Fruit fly (Drosophila melanogaster) whole organism, embryonic: Measurements from ENCODE around the gene Osi12.

ENCODE experiments used
- Adf1 ChIP-seq: fragments of 200-800 bp; sonication (Bioruptor generic); IDR thresholded peaks from 2 replicates; pipeline ENCODE4 v1.3.6; 2022; ENCODE audit warnings: missing biosample characterization, missing genetic modification characterization
- B-H1 ChIP-seq: fragments of 200-800 bp; sonication (Bioruptor generic); IDR thresholded peaks from 3 replicates; pipeline ENCODE4 v1.3.6; 2022; ENCODE audit warnings: missing biosample characterization, missing genetic modification characterization
- Bdp1 ChIP-seq: fragments of 200-800 bp; sonication (Bioruptor generic); optimal IDR thresholded peaks from 3 replicates; lab custom pipeline; 2016; ENCODE audit warnings: missing biosample characterization, missing genetic modification characterization
- BtbVII ChIP-seq: fragments of 200-800 bp; sonication (Bioruptor generic); optimal IDR thresholded peaks from 3 replicates; lab custom pipeline; 2017; ENCODE audit warnings: missing biosample characterization, mild to moderate bottlenecking, missing genetic modification characterization
- CG1024 ChIP-seq: fragments of 200-800 bp; sonication (Bioruptor generic); IDR thresholded peaks from 2 replicates; pipeline ENCODE4 v1.3.6; 2022; ENCODE audit warnings: missing biosample characterization, missing genetic modification characterization
- CG10274 ChIP-seq: fragments of 200-800 bp; sonication (Bioruptor generic); optimal IDR thresholded peaks from 3 replicates; lab custom pipeline; 2017; ENCODE audit warnings: missing biosample characterization, mild to moderate bottlenecking, missing genetic modification characterization
- CG10959 ChIP-seq: fragments of 200-800 bp; sonication (Bioruptor generic); IDR thresholded peaks from 2 replicates; pipeline ENCODE4 v1.3.6; 2022; ENCODE audit warnings: missing biosample characterization, missing genetic modification characterization
- CG12299 ChIP-seq: fragments of 200-800 bp; sonication (Bioruptor generic); optimal IDR thresholded peaks from 2 replicates; lab custom pipeline; 2018; ENCODE audit warnings: missing biosample characterization, mild to moderate bottlenecking, missing genetic modification characterization
- CG15479 ChIP-seq: fragments of 200-800 bp; sonication (Bioruptor generic); optimal IDR thresholded peaks from 3 replicates; lab custom pipeline; 2019; ENCODE audit warnings: missing biosample characterization, mild to moderate bottlenecking, missing genetic modification characterization, moderate library complexity
- CG15696 ChIP-seq: fragments of 200-800 bp; sonication (Bioruptor generic); optimal IDR thresholded peaks from 2 replicates; lab custom pipeline; 2019; ENCODE audit warnings: missing biosample characterization, mild to moderate bottlenecking, missing genetic modification characterization, moderate library complexity
- CG18011 ChIP-seq: fragments of 200-800 bp; sonication (Bioruptor generic); optimal IDR thresholded peaks from 2 replicates; lab custom pipeline; 2017; ENCODE audit warnings: missing biosample characterization, missing genetic modification characterization, mild to moderate bottlenecking, moderate library complexity, missing genotype
- CG2199 ChIP-seq: fragments of 200-800 bp; sonication (Bioruptor generic); IDR thresholded peaks from 3 replicates; pipeline ENCODE4 v1.3.6; 2022; ENCODE audit warnings: missing biosample characterization, missing genetic modification characterization
- CG2889 ChIP-seq: fragments of 200-800 bp; sonication (Bioruptor generic); IDR thresholded peaks from 3 replicates; pipeline ENCODE4 v1.3.6; 2022; ENCODE audit warnings: missing biosample characterization, missing genetic modification characterization
- CG3726 ChIP-seq: fragments of 200-800 bp; sonication (Bioruptor generic); IDR thresholded peaks from 3 replicates; pipeline ENCODE4, ENCODE4 v1.3.6; 2022; ENCODE audit warnings: missing biosample characterization, missing genetic modification characterization
- CG4328 ChIP-seq: fragments of 200-800 bp; sonication (Bioruptor generic); optimal IDR thresholded peaks from 3 replicates; lab custom pipeline; 2017; ENCODE audit warnings: missing biosample characterization, missing genetic modification reagents, missing genetic modification characterization
- CG4360 ChIP-seq: fragments of 200-800 bp; sonication (Bioruptor generic); IDR thresholded peaks from 2 replicates; pipeline ENCODE4 v1.3.6; 2022; ENCODE audit warnings: missing biosample characterization, missing genetic modification characterization
- CG8359 ChIP-seq: fragments of 200-800 bp; sonication (Bioruptor generic); optimal IDR thresholded peaks from 2 replicates; lab custom pipeline; 2017; ENCODE audit warnings: missing biosample characterization, mild to moderate bottlenecking, missing genetic modification characterization, borderline replicate concordance
- CG9437 ChIP-seq: fragments of 200-800 bp; sonication (Bioruptor generic); optimal IDR thresholded peaks from 2 replicates; lab custom pipeline; 2018; ENCODE audit warnings: missing biosample characterization, mild to moderate bottlenecking, missing genetic modification characterization
- CG9727 ChIP-seq: fragments of 200-800 bp; sonication (Bioruptor generic); optimal IDR thresholded peaks from 3 replicates; lab custom pipeline; 2017; ENCODE audit warnings: missing biosample characterization, mild to moderate bottlenecking, missing genetic modification characterization
- CTCF ChIP-seq: fragments of 200-800 bp; sonication (Bioruptor generic); optimal IDR thresholded peaks from 2 replicates; lab custom pipeline; 2017; ENCODE audit warnings: missing biosample characterization, mild to moderate bottlenecking, missing genetic modification characterization, moderate library complexity
- Dref ChIP-seq: fragments of 200-800 bp; sonication (Bioruptor generic); IDR thresholded peaks from 2 replicates; pipeline ENCODE4 v1.3.6; 2022; ENCODE audit warnings: missing biosample characterization, missing genetic modification characterization
- Fer1 ChIP-seq: fragments of 200-800 bp; sonication (Bioruptor generic); optimal IDR thresholded peaks from 2 replicates; lab custom pipeline; 2017; ENCODE audit warnings: missing biosample characterization, mild to moderate bottlenecking, missing genetic modification characterization
- Gsc ChIP-seq: fragments of 200-800 bp; sonication (Bioruptor generic); IDR thresholded peaks from 2 replicates; pipeline ENCODE4 v1.3.6; 2022; ENCODE audit warnings: missing biosample characterization, missing genetic modification characterization
- HmgZ ChIP-seq: fragments of 200-800 bp; sonication (Bioruptor generic); optimal IDR thresholded peaks from 2 replicates; lab custom pipeline; 2018; ENCODE audit warnings: missing biosample characterization, mild to moderate bottlenecking, missing genetic modification characterization
- Hmr ChIP-seq: fragments of 200-800 bp; sonication (Bioruptor generic); optimal IDR thresholded peaks from 3 replicates; lab custom pipeline; 2017; ENCODE audit warnings: mild to moderate bottlenecking, missing biosample characterization, missing genetic modification reagents, missing genetic modification characterization
- MTF-1 ChIP-seq: fragments of 200-800 bp; sonication (Bioruptor generic); optimal IDR thresholded peaks from 2 replicates; lab custom pipeline; 2018; ENCODE audit warnings: missing biosample characterization, mild to moderate bottlenecking, missing genetic modification characterization, borderline replicate concordance
- Max ChIP-seq: fragments of 200-800 bp; sonication (Bioruptor generic); optimal IDR thresholded peaks from 2 replicates; lab custom pipeline; 2016; ENCODE audit warnings: missing biosample characterization, mild to moderate bottlenecking, missing genetic modification characterization
- Myb ChIP-seq: fragments of 200-800 bp; sonication (Bioruptor generic); optimal IDR thresholded peaks from 2 replicates; lab custom pipeline; 2016; ENCODE audit warnings: missing biosample characterization, missing genetic modification characterization
- Sox100B ChIP-seq: fragments of 200-800 bp; sonication (Bioruptor generic); optimal IDR thresholded peaks from 3 replicates; lab custom pipeline; 2018; ENCODE audit warnings: missing biosample characterization, mild to moderate bottlenecking, missing genetic modification characterization
- Spps ChIP-seq: fragments of 200-800 bp; sonication (Bioruptor generic); optimal IDR thresholded peaks from 2 replicates; lab custom pipeline; 2018; ENCODE audit warnings: missing biosample characterization, mild to moderate bottlenecking, missing genetic modification characterization
- TFAM ChIP-seq: fragments of 200-800 bp; sonication (Bioruptor generic); optimal IDR thresholded peaks from 2 replicates; lab custom pipeline; 2017; ENCODE audit warnings: missing biosample characterization, missing genetic modification characterization, inconsistent platforms
- br ChIP-seq: fragments of >200 bp; optimal IDR thresholded peaks from 2 replicates; lab custom pipeline; 2017
- chinmo ChIP-seq: fragments of 200-800 bp; sonication (Bioruptor generic); IDR thresholded peaks from 4 replicates; pipeline ENCODE4 v1.3.6; 2022; ENCODE audit warnings: missing biosample characterization, missing genetic modification characterization; ENCODE audit not compliant: partially characterized antibody
- crc ChIP-seq: fragments of 200-800 bp; sonication (Bioruptor generic); optimal IDR thresholded peaks from 2 replicates; lab custom pipeline; 2016; ENCODE audit warnings: missing biosample characterization, missing genetic modification characterization
- croc ChIP-seq: fragments of 200-800 bp; sonication (Bioruptor generic); conservative IDR thresholded peaks from 3 replicates; pipeline ENCODE4 v1.3.6; 2022; ENCODE audit warnings: missing biosample characterization, missing genetic modification characterization
- crol ChIP-seq: fragments of 200-800 bp; sonication (Bioruptor generic); IDR thresholded peaks from 2 replicates; pipeline ENCODE4 v1.3.6; 2022; ENCODE audit warnings: missing biosample characterization, missing genetic modification characterization
- ham ChIP-seq: fragments of 200-800 bp; sonication (Bioruptor generic); IDR thresholded peaks from 2 replicates; pipeline ENCODE4 v1.3.6; 2022; ENCODE audit warnings: missing biosample characterization, missing genetic modification characterization
- nom ChIP-seq: fragments of 200-800 bp; sonication (Bioruptor generic); optimal IDR thresholded peaks from 2 replicates; lab custom pipeline; 2017; ENCODE audit warnings: missing biosample characterization, missing genetic modification characterization, mild to moderate bottlenecking, moderate library complexity, missing genetic modification reagents
- org-1 ChIP-seq: fragments of 200-800 bp; sonication (Bioruptor generic); optimal IDR thresholded peaks from 2 replicates; lab custom pipeline; 2017; ENCODE audit warnings: missing biosample characterization, missing genetic modification characterization
- pan ChIP-seq, 4 experiments: fragments of >200 bp in 3 of 4; fragments of 200-800 bp in 1 of 4; sonication (Bioruptor generic) in 1 of 4; optimal IDR thresholded peaks in 3 of 4; IDR thresholded peaks in 1 of 4; 2 replicates each; pipeline versions ENCODE4 v1.3.6 to Lab custom; 2017 to 2022; ENCODE audit warnings: missing biosample characterization in 2 of 4, missing genetic modification characterization in 2 of 4, mixed read lengths in 1 of 4
- pita ChIP-seq: fragments of 200-800 bp; sonication (Bioruptor generic); optimal IDR thresholded peaks from 2 replicates; lab custom pipeline; 2017; ENCODE audit warnings: missing biosample characterization, mild to moderate bottlenecking, missing genetic modification characterization
- pum ChIP-seq: fragments of 200-800 bp; sonication (Bioruptor generic); optimal IDR thresholded peaks from 2 replicates; lab custom pipeline; 2016; ENCODE audit warnings: missing biosample characterization, missing genetic modification characterization
- sc ChIP-seq, 3 experiments: fragments of >200 bp in 2 of 3; fragments of 200-800 bp in 1 of 3; sonication (Bioruptor generic) in 1 of 3; optimal IDR thresholded peaks; 2 replicates in 2 of 3; 3 replicates in 1 of 3; lab custom pipeline; 2017; ENCODE audit warnings: mild to moderate bottlenecking in 1 of 3, missing biosample characterization in 1 of 3, missing genetic modification characterization in 1 of 3, missing genetic modification reagents in 1 of 3
- scrt ChIP-seq: fragments of 200-800 bp; sonication (Bioruptor generic); optimal IDR thresholded peaks from 2 replicates; lab custom pipeline; 2018; ENCODE audit warnings: missing biosample characterization, mild to moderate bottlenecking, missing genetic modification characterization, moderate library complexity
- sd ChIP-seq: fragments of 200-800 bp; sonication (Bioruptor generic); optimal IDR thresholded peaks from 3 replicates; lab custom pipeline; 2018; ENCODE audit warnings: missing biosample characterization, mild to moderate bottlenecking, missing genetic modification characterization, moderate library complexity
- slbo ChIP-seq: fragments of 200-800 bp; sonication (Bioruptor generic); IDR thresholded peaks from 2 replicates; pipeline ENCODE4 v1.3.6; 2022; ENCODE audit warnings: missing biosample characterization, missing genetic modification characterization
- slp2 ChIP-seq: fragments of 200-800 bp; sonication (Bioruptor generic); optimal IDR thresholded peaks from 2 replicates; lab custom pipeline; 2016; ENCODE audit warnings: missing biosample characterization, missing genetic modification characterization
- stwl ChIP-seq: fragments of 200-800 bp; sonication (Bioruptor generic); optimal IDR thresholded peaks from 3 replicates; lab custom pipeline; 2018; ENCODE audit warnings: missing biosample characterization, mild to moderate bottlenecking, missing genetic modification characterization, moderate library complexity
- tx ChIP-seq: fragments of 200-800 bp; sonication (Bioruptor generic); optimal IDR thresholded peaks from 2 replicates; lab custom pipeline; 2016; ENCODE audit warnings: missing biosample characterization, missing genetic modification characterization
- wdn ChIP-seq: fragments of 200-800 bp; sonication (Bioruptor generic); IDR thresholded peaks from 2 replicates; pipeline ENCODE4 v1.3.6; 2022; ENCODE audit warnings: missing biosample characterization, missing genetic modification characterization
- wek ChIP-seq: fragments of 200-800 bp; sonication (Bioruptor generic); optimal IDR thresholded peaks from 3 replicates; lab custom pipeline; 2018; ENCODE audit warnings: missing biosample characterization, mild to moderate bottlenecking, missing genetic modification characterization, moderate library complexity
- zfh1 ChIP-seq: fragments of 200-800 bp; sonication (Bioruptor generic); IDR thresholded peaks from 3 replicates; pipeline ENCODE4 v1.3.6; 2022; ENCODE audit warnings: missing biosample characterization, missing genetic modification characterization

The Osi12 gene

dm6 chr3R:6233104-6233503, 45.2 kb upstream of the Osi12 start (continued):
- no peak for TF ChIP-seq croc (GFP tag; lab: Robert Waterston, UW)
- no peak for TF ChIP-seq chinmo (GFP tag; lab: Robert Waterston, UW)
- no peak for TF ChIP-seq crol
- no peak for TF ChIP-seq CG1024 (GFP tag; lab: Robert Waterston, UW)
- no peak for TF ChIP-seq CG2889 (GFP tag; lab: Robert Waterston, UW)
- no peak for TF ChIP-seq br (lab: Kevin White, UChicago)
- TF ChIP-seq CG9727 (GFP tag; lab: Kevin White, UChicago), result no peak
- TF ChIP-seq CTCF (GFP tag; lab: Kevin White, UChicago), result no peak
- TF ChIP-seq Sox100B (GFP tag; lab: Kevin White, UChicago), result peak; percentile 44
- TF ChIP-seq CG15479 (GFP tag; lab: Kevin White, UChicago), result no peak
- no peak for TF ChIP-seq CG3726 (GFP tag; lab: Robert Waterston, UW)
- TF ChIP-seq CG8359 (GFP tag; lab: Kevin White, UChicago), result no peak
- no peak for TF ChIP-seq B-H1 (GFP tag; lab: Robert Waterston, UW)
- TF ChIP-seq pan (optimal IDR thresholded peaks at IDR 0.05; lab: Kevin White, UChicago), result no peak
- TF ChIP-seq pan (GFP tag; optimal IDR thresholded peaks at IDR 0.05 in 1 of 2, IDR thresholded peaks at IDR 0.05 in 1 of 2), result no peak
- no peak for TF ChIP-seq ham (GFP tag; lab: Robert Waterston, UW)
- no peak for TF ChIP-seq Spps
- TF ChIP-seq Max (GFP tag; lab: Kevin White, UChicago), result no peak
- no peak for TF ChIP-seq CG4360 (GFP tag; lab: Robert Waterston, UW)
- no peak for TF ChIP-seq CG10274
- TF ChIP-seq MTF-1 (GFP tag; lab: Kevin White, UChicago), result no peak
- no peak for TF ChIP-seq sd
- no peak for TF ChIP-seq Bdp1 (GFP tag; lab: Kevin White, UChicago)
- TF ChIP-seq slp2 (GFP tag; lab: Kevin White, UChicago), result no peak
- no peak for TF ChIP-seq BtbVII
- TF ChIP-seq stwl (tag; lab: Kevin White, UChicago), result no peak
- no peak for TF ChIP-seq zfh1 (GFP tag; lab: Robert Waterston, UW)
- TF ChIP-seq Dref, result no peak
- TF ChIP-seq pita (GFP tag; lab: Kevin White, UChicago), result no peak
- TF ChIP-seq sc (optimal IDR thresholded peaks at IDR 0.05; lab: Kevin White, UChicago), result no peak
- no peak for TF ChIP-seq sc (GFP tag; optimal IDR thresholded peaks at IDR 0.05; lab: Kevin White, UChicago)
- TF ChIP-seq Fer1 (GFP tag; lab: Kevin White, UChicago), result no peak
- no peak for TF ChIP-seq TFAM (GFP tag; lab: Kevin White, UChicago)
- no peak for TF ChIP-seq CG2199 (GFP tag; lab: Robert Waterston, UW)
- no peak for TF ChIP-seq CG10959 (GFP tag; lab: Robert Waterston, UW)
- no peak for TF ChIP-seq wek (GFP tag; lab: Kevin White, UChicago)
- TF ChIP-seq pum, result no peak
- no peak for TF ChIP-seq HmgZ (tag; lab: Kevin White, UChicago)
- no peak for TF ChIP-seq nom
- TF ChIP-seq CG15696 (tag; lab: Kevin White, UChicago), result no peak
- TF ChIP-seq CG12299 (tag; lab: Kevin White, UChicago), result no peak
- no peak for TF ChIP-seq wdn (GFP tag; lab: Robert Waterston, UW)
- TF ChIP-seq org-1 (GFP tag; lab: Kevin White, UChicago), result no peak
- no peak for TF ChIP-seq slbo (GFP tag; lab: Robert Waterston, UW)
- TF ChIP-seq Myb (GFP tag; lab: Kevin White, UChicago), result no peak
- no peak for TF ChIP-seq Gsc (GFP tag; lab: Robert Waterston, UW)
- TF ChIP-seq Adf1 (GFP tag; lab: Robert Waterston, UW), result no peak
- TF ChIP-seq crc (GFP tag; lab: Kevin White, UChicago), result no peak
- no peak for TF ChIP-seq CG4328 (GFP tag; lab: Kevin White, UChicago)
- no peak for TF ChIP-seq CG9437
- TF ChIP-seq tx (GFP tag; lab: Kevin White, UChicago), result no peak
- TF ChIP-seq CG18011 (GFP tag; lab: Kevin White, UChicago), result no peak
- TF ChIP-seq Hmr, result no peak
- TF ChIP-seq scrt, result no peak
